Worm (Caenorhabditis elegans) whole organism, L4 larva: Measurements from ENCODE around the gene msrp-3.

Experiments used
- F37D6.2 ChIP-seq: sonication (generic microtip); optimal IDR thresholded peaks from 2 replicates; lab custom pipeline; 2016; ENCODE audit warnings: mild to moderate bottlenecking, missing genetic modification characterization, missing compliant biosample characterization
- F49E8.2 ChIP-seq: sonication (generic microtip); optimal IDR thresholded peaks from 2 replicates; lab custom pipeline; 2016; ENCODE audit warnings: missing compliant biosample characterization, mild to moderate bottlenecking, missing genetic modification characterization, borderline replicate concordance
- T26A8.4 ChIP-seq: fragments of 200-800 bp; sonication (Bioruptor generic); IDR thresholded peaks from 2 replicates; pipeline ENCODE4 v1.3.6; 2022; ENCODE audit warnings: missing genetic modification characterization, missing compliant biosample characterization
- Y5F2A.4 ChIP-seq: fragments of 200-800 bp; sonication (Bioruptor generic); optimal IDR thresholded peaks from 2 replicates; lab custom pipeline; 2018; ENCODE audit warnings: mild to moderate bottlenecking, missing genetic modification characterization, missing compliant biosample characterization
- aha-1 ChIP-seq: fragments of 150-350 bp; peaks from one replicate; lab custom pipeline; 2014; ENCODE audit warnings: missing biosample characterization, missing genetic modification characterization
- daf-16 ChIP-seq, 3 experiments: sonication (generic microtip); optimal IDR thresholded peaks; 2 replicates each; lab custom pipeline; 2016 to 2017; ENCODE audit warnings: missing genetic modification characterization in 3 of 3, missing genetic modification reagents in 3 of 3, mild to moderate bottlenecking in 2 of 3, missing compliant biosample characterization in 2 of 3, missing biosample characterization in 1 of 3, moderate library complexity in 1 of 3
- daf-19 ChIP-seq: fragments of 200-800 bp; sonication (Bioruptor generic); conservative IDR thresholded peaks from 2 replicates; pipeline ENCODE4 v1.3.6; 2022; ENCODE audit warnings: missing genetic modification characterization, missing compliant biosample characterization
- daf-8 ChIP-seq: fragments of 200-800 bp; sonication (Bioruptor generic); IDR thresholded peaks from 2 replicates; pipeline ENCODE4 v1.3.6; 2022; ENCODE audit warnings: missing genetic modification characterization, missing compliant biosample characterization
- dmd-9 ChIP-seq: fragments of 200-800 bp; sonication (Bioruptor generic); IDR thresholded peaks from 2 replicates; pipeline ENCODE4 v1.3.6; 2022; ENCODE audit warnings: missing genetic modification reagents, missing genetic modification characterization, missing compliant biosample characterization
- dpl-1 ChIP-seq: fragments of 150-350 bp; optimal IDR thresholded peaks from 2 replicates; lab custom pipeline; 2014; ENCODE audit warnings: missing biosample characterization, missing genetic modification reagents, missing genetic modification characterization
- egl-43 ChIP-seq: fragments of 200-800 bp; sonication (Bioruptor generic); IDR thresholded peaks from 2 replicates; pipeline ENCODE4 v1.3.6; 2022; ENCODE audit warnings: missing genetic modification reagents, missing genetic modification characterization, missing compliant biosample characterization
- fkh-10 ChIP-seq: fragments of 150-350 bp; optimal IDR thresholded peaks from 2 replicates; lab custom pipeline; 2014; ENCODE audit warnings: missing biosample characterization, missing genetic modification reagents, missing genetic modification characterization
- gei-8 ChIP-seq: fragments of 200-800 bp; sonication (Bioruptor generic); optimal IDR thresholded peaks from 2 replicates; lab custom pipeline; 2018; ENCODE audit warnings: mild to moderate bottlenecking, missing genetic modification characterization, missing compliant biosample characterization
- hmg-1.1 ChIP-seq: fragments of 200-800 bp; sonication (Bioruptor generic); IDR thresholded peaks from 2 replicates; pipeline ENCODE4 v1.3.6; 2022; ENCODE audit warnings: missing genetic modification reagents, missing genetic modification characterization, missing compliant biosample characterization
- lim-7 ChIP-seq: fragments of 200-800 bp; sonication (Bioruptor generic); IDR thresholded peaks from 2 replicates; pipeline ENCODE4 v1.3.6; 2022; ENCODE audit warnings: missing genetic modification characterization, missing compliant biosample characterization
- lin-1 ChIP-seq: fragments of 200-800 bp; sonication (Bioruptor generic); IDR thresholded peaks from 2 replicates; pipeline ENCODE4 v1.3.6; 2022; ENCODE audit warnings: missing genetic modification reagents, missing genetic modification characterization, missing compliant biosample characterization
- lin-13 ChIP-seq: fragments of 150-350 bp; optimal IDR thresholded peaks from 2 replicates; lab custom pipeline; 2014; ENCODE audit warnings: missing biosample characterization, missing genetic modification reagents, missing genetic modification characterization
- lin-29 ChIP-seq: fragments of 200-800 bp; sonication (Bioruptor generic); IDR thresholded peaks from 2 replicates; pipeline ENCODE4 v1.3.6; 2022; ENCODE audit warnings: missing genetic modification reagents, missing genetic modification characterization, missing compliant biosample characterization
- lin-38 ChIP-seq: fragments of 200-800 bp; sonication (Bioruptor generic); IDR thresholded peaks from 2 replicates; pipeline ENCODE4 v1.3.6; 2022; ENCODE audit warnings: missing genetic modification reagents, missing genetic modification characterization, missing compliant biosample characterization
- lsy-2 ChIP-seq, 2 experiments: fragments of 150-350 bp in 1 of 2; sonication (generic microtip) in 1 of 2; optimal IDR thresholded peaks; 2 replicates each; lab custom pipeline; 2014 to 2017; ENCODE audit warnings: missing biosample characterization in 2 of 2, missing genetic modification characterization in 2 of 2
- mxl-2 ChIP-seq: fragments of 200-800 bp; sonication (Bioruptor generic); conservative IDR thresholded peaks from 2 replicates; pipeline ENCODE4 v1.3.6; 2022; ENCODE audit warnings: missing genetic modification reagents, missing genetic modification characterization, missing compliant biosample characterization
- nhr-25 ChIP-seq: sonication (generic microtip); optimal IDR thresholded peaks from 2 replicates; lab custom pipeline; 2017; ENCODE audit warnings: missing genetic modification characterization, mild to moderate bottlenecking, missing compliant biosample characterization, antibody characterized with exemption, moderate library complexity, borderline replicate concordance; ENCODE audit not compliant: insufficient read depth
- nhr-28 ChIP-seq: fragments of 150-350 bp; optimal IDR thresholded peaks from 2 replicates; lab custom pipeline; 2014; ENCODE audit warnings: missing biosample characterization, missing genetic modification characterization
- nhr-77 ChIP-seq: fragments of 150-350 bp; optimal IDR thresholded peaks from 2 replicates; lab custom pipeline; 2014; ENCODE audit warnings: missing biosample characterization, missing genetic modification characterization
- sdz-12 ChIP-seq: fragments of 200-800 bp; sonication (Bioruptor generic); optimal IDR thresholded peaks from 2 replicates; lab custom pipeline; 2018; ENCODE audit warnings: mild to moderate bottlenecking, missing genetic modification characterization, missing compliant biosample characterization
- unc-130 ChIP-seq: sonication (generic microtip); optimal IDR thresholded peaks from 2 replicates; lab custom pipeline; 2016; ENCODE audit warnings: missing genetic modification reagents, missing genetic modification characterization, missing compliant biosample characterization
- unc-39 ChIP-seq: sonication (generic microtip); optimal IDR thresholded peaks from 2 replicates; lab custom pipeline; 2017; ENCODE audit warnings: missing biosample characterization, missing genetic modification characterization
- unc-62 ChIP-seq, 3 experiments: fragments of 150-350 bp in 1 of 3; sonication (generic microtip); optimal IDR thresholded peaks in 2 of 3; peaks in 1 of 3; 1 replicate in 1 of 3; 2 replicates in 2 of 3; lab custom pipeline; 2014 to 2017; ENCODE audit warnings: missing biosample characterization in 3 of 3, missing genetic modification characterization in 3 of 3, missing genetic modification reagents in 3 of 3, missing genotype in 1 of 3
- vab-7 ChIP-seq: fragments of 200-800 bp; sonication (Bioruptor generic); IDR thresholded peaks from 2 replicates; pipeline ENCODE4 v1.3.6; 2022; ENCODE audit warnings: missing genetic modification reagents, missing genetic modification characterization, missing compliant biosample characterization
- zip-2 ChIP-seq: fragments of 150-350 bp; optimal IDR thresholded peaks from 2 replicates; lab custom pipeline; 2014; ENCODE audit warnings: missing biosample characterization, missing genetic modification characterization

The msrp-3 gene

ce11 chrII:775033-775432 lies 39.6 kb downstream of the msrp-3 start, which contains the start of gene Y39F10A.1:
Gene Y39F10A.1 (plus strand): TSS chrII:775333.
- TF ChIP-seq lsy-2 (tag; optimal IDR thresholded peaks at IDR 0.05; lab: Kevin White, UChicago), result no peak
- TF ChIP-seq unc-62 (GFP tag; optimal IDR thresholded peaks at IDR 0.05 in 1 of 2; lab: Kevin White, UChicago), result peak in 1 of 2 experiments; percentile 46
- TF ChIP-seq unc-62 (tag; optimal IDR thresholded peaks at IDR 0.05; lab: Kevin White, UChicago), result no peak
- TF ChIP-seq egl-43, result no peak
- TF ChIP-seq F37D6.2 (tag; lab: Kevin White, UChicago), result no peak

- TF ChIP-seq vab-7 (GFP tag; lab: Robert Waterston, UW), result no peak
- no peak for TF ChIP-seq sdz-12 (GFP tag; lab: Kevin White, UChicago)
- no peak for TF ChIP-seq hmg-1.1 (GFP tag; lab: Robert Waterston, UW)
- TF ChIP-seq fkh-10 (GFP tag; lab: Kevin White, UChicago), result peak; percentile 81
- TF ChIP-seq T26A8.4, result no peak
- TF ChIP-seq lin-13, result no peak
Measured at ce11 chrII:773830-774229, 40.8 kb downstream of the msrp-3 start.

ce11 chrII:770253-770652 lies 44.4 kb downstream of the msrp-3 start, which contains the start of gene C08G5.6:
Gene C08G5.6 (plus strand): TSS chrII:770553.
- no peak for TF ChIP-seq daf-16 (GFP tag; optimal IDR thresholded peaks at IDR 0.05; lab: Kevin White, UChicago)
- TF ChIP-seq daf-16 (tag; optimal IDR thresholded peaks at IDR 0.05; lab: Kevin White, UChicago), result no peak
- no peak for TF ChIP-seq dpl-1 (GFP tag; lab: Kevin White, UChicago)
- no peak for TF ChIP-seq F49E8.2 (tag; lab: Kevin White, UChicago)
- no peak for TF ChIP-seq gei-8 (GFP tag; lab: Kevin White, UChicago)
- no peak for TF ChIP-seq mxl-2 (GFP tag; lab: Robert Waterston, UW)
- no peak for TF ChIP-seq lim-7
- no peak for TF ChIP-seq Y5F2A.4 (GFP tag; lab: Kevin White, UChicago)

ce11 chrII:769250-769649 lies 45.4 kb downstream of the msrp-3 start:
- TF ChIP-seq dmd-9 (GFP tag; lab: Robert Waterston, UW), result no peak
- TF ChIP-seq lin-13, result peak; percentile 11
- TF ChIP-seq lin-1 (GFP tag; lab: Robert Waterston, UW), result no peak
- peak; percentile 40 for TF ChIP-seq lin-38 (GFP tag; lab: Robert Waterston, UW)
- no peak for TF ChIP-seq daf-8
- no peak for TF ChIP-seq unc-130 (GFP tag; lab: Kevin White, UChicago)
- peak; percentile 27 for TF ChIP-seq aha-1 (tag; lab: Kevin White, UChicago)

- TF ChIP-seq daf-19 (GFP tag; lab: Robert Waterston, UW), result no peak
- no peak for TF ChIP-seq nhr-77
- no peak for TF ChIP-seq zip-2 (tag; lab: Kevin White, UChicago)
- TF ChIP-seq nhr-28 (tag; lab: Kevin White, UChicago), result no peak
- TF ChIP-seq vab-7 (GFP tag; lab: Robert Waterston, UW), result no peak
- TF ChIP-seq daf-8, result no peak
- no peak for TF ChIP-seq lin-38 (GFP tag; lab: Robert Waterston, UW)
- TF ChIP-seq unc-39, result no peak
- no peak for TF ChIP-seq lin-29 (GFP tag; lab: Robert Waterston, UW)
- no peak for TF ChIP-seq nhr-25 (tag; lab: Kevin White, UChicago)
Measured at ce11 chrII:765219-765618, 49.4 kb downstream of the msrp-3 start, which contains the start of gene C08G5.7. Gene C08G5.7 (minus strand): TSS chrII:765319.
